Fruit fly (Drosophila melanogaster) Kc167 (cell line): Measurements from ENCODE around the gene CG13050.

Experiments used
- Myc ChIP-seq: fragments of >200 bp; optimal IDR thresholded peaks from 2 replicates; lab custom pipeline; 2017; ENCODE audit warnings: missing external identifiers
- h ChIP-seq: fragments of >200 bp; optimal IDR thresholded peaks from 3 replicates; lab custom pipeline; 2018; ENCODE audit warnings: missing external identifiers
- insv ChIP-seq: fragments of >200 bp; optimal IDR thresholded peaks from 3 replicates; lab custom pipeline; 2018; ENCODE audit warnings: missing external identifiers
- psq ChIP-seq: fragments of >200 bp; optimal IDR thresholded peaks from 2 replicates; lab custom pipeline; 2017; ENCODE audit warnings: missing external identifiers
- ttk ChIP-seq: sonication (Bioruptor generic); optimal IDR thresholded peaks from 2 replicates; lab custom pipeline; 2017; ENCODE audit warnings: missing external identifiers

DNA sequence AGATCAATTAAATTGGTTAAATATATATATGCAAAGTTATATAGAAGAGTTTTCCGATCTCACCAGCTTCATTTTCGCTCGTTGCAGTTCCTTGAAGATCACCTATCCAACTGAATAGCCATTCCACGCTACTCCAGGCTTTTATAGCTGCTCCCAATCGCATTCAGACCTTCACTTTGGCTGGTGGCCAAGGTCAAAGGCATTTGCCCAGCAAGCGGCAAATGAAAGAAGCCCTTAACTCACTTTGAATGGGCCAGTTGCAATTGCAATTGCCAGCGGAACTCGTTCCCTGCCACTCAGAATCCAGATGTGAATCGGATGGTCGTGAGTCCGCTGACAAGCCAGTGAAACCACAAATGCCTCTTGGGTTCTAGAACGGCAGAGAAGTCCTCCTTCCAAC lies 17.6 kb downstream of the CG13050 start, which contains the start of gene CG34247:
- no peak for TF ChIP-seq insv
- no peak for TF ChIP-seq h (lab: Kevin White, UChicago)
- TF ChIP-seq Myc (lab: Kevin White, UChicago): no peak
- no peak for TF ChIP-seq psq (lab: Kevin White, UChicago)
- TF ChIP-seq ttk: no peak
